Worm (Caenorhabditis elegans) whole organism, L1 larva: ENCODE data around the gene grwd-1.

ENCODE experiments used
- C04F5.9 ChIP-seq: sonication (generic microtip); optimal IDR thresholded peaks from 2 replicates; lab custom pipeline; 2016; ENCODE audit warnings: missing genetic modification characterization, missing compliant biosample characterization
- C16A3.4 ChIP-seq: fragments of 150-350 bp; optimal IDR thresholded peaks from 2 replicates; lab custom pipeline; 2014; ENCODE audit warnings: missing biosample characterization, missing genetic modification characterization
- C34B4.2 ChIP-seq: sonication (generic microtip); optimal IDR thresholded peaks from 2 replicates; lab custom pipeline; 2017; ENCODE audit warnings: mild to moderate bottlenecking, missing genetic modification characterization, missing compliant biosample characterization
- Y116A8C.19 ChIP-seq: sonication (generic microtip); optimal IDR thresholded peaks from 2 replicates; lab custom pipeline; 2016; ENCODE audit warnings: missing compliant biosample characterization, missing genetic modification characterization, borderline replicate concordance
- aly-2 ChIP-seq: fragments of 150-350 bp; optimal IDR thresholded peaks from 2 replicates; lab custom pipeline; 2014; ENCODE audit warnings: missing biosample characterization, missing genetic modification characterization
- ceh-63 ChIP-seq: fragments of 200-800 bp; sonication (Bioruptor generic); optimal IDR thresholded peaks from 2 replicates; lab custom pipeline; 2018; ENCODE audit warnings: mild to moderate bottlenecking, missing genetic modification characterization, missing compliant biosample characterization
- ceh-8 ChIP-seq: fragments of 200-800 bp; sonication (Bioruptor generic); optimal IDR thresholded peaks from 2 replicates; lab custom pipeline; 2018; ENCODE audit warnings: mild to moderate bottlenecking, missing genetic modification characterization, moderate library complexity, missing compliant biosample characterization
- ceh-90 ChIP-seq: sonication (generic microtip); optimal IDR thresholded peaks from 2 replicates; lab custom pipeline; 2016; ENCODE audit warnings: missing genetic modification characterization, missing compliant biosample characterization
- ces-1 ChIP-seq: fragments of 150-350 bp; optimal IDR thresholded peaks from 2 replicates; lab custom pipeline; 2014; ENCODE audit warnings: missing biosample characterization, missing genetic modification reagents, missing genetic modification characterization
- efl-1 ChIP-seq, 4 experiments: fragments of 150-350 bp; optimal IDR thresholded peaks in 3 of 4; peaks in 1 of 4; 1 replicate in 1 of 4; 2 replicates in 3 of 4; lab custom pipeline; 2014; ENCODE audit warnings: missing biosample characterization in 2 of 4, missing genetic modification characterization in 2 of 4, missing genetic modification reagents in 2 of 4
- efl-3 ChIP-seq: fragments of 200-800 bp; sonication (Bioruptor generic); optimal IDR thresholded peaks from 2 replicates; lab custom pipeline; 2018; ENCODE audit warnings: mild to moderate bottlenecking, missing genetic modification characterization, missing compliant biosample characterization
- egl-27 ChIP-seq, 2 experiments: fragments of 150-350 bp in 1 of 2; sonication (generic microtip); optimal IDR thresholded peaks; 3 replicates each; lab custom pipeline; 2017 to 2018; ENCODE audit warnings: missing biosample characterization in 2 of 2, missing genetic modification characterization in 2 of 2, missing genetic modification reagents in 2 of 2
- elt-2 ChIP-seq: sonication (generic microtip); optimal IDR thresholded peaks from 2 replicates; lab custom pipeline; 2016; ENCODE audit warnings: missing genetic modification characterization, mild to moderate bottlenecking, inconsistent platforms, missing compliant biosample characterization, missing genetic modification reagents
- ets-5 ChIP-seq: fragments of 200-800 bp; sonication (Bioruptor generic); IDR thresholded peaks from 2 replicates; pipeline ENCODE4 v1.3.6; 2022; ENCODE audit warnings: missing genetic modification characterization, missing compliant biosample characterization
- fkh-10 ChIP-seq: sonication (generic microtip); optimal IDR thresholded peaks from 2 replicates; lab custom pipeline; 2017; ENCODE audit warnings: missing biosample characterization, missing genetic modification reagents, missing genetic modification characterization
- fkh-4 ChIP-seq: sonication (generic microtip); optimal IDR thresholded peaks from 2 replicates; lab custom pipeline; 2016; ENCODE audit warnings: missing compliant biosample characterization, missing genetic modification characterization, borderline replicate concordance
- fkh-8 ChIP-seq: sonication (generic microtip); optimal IDR thresholded peaks from 2 replicates; lab custom pipeline; 2016; ENCODE audit warnings: mild to moderate bottlenecking, missing genetic modification characterization, missing compliant biosample characterization
- fos-1 ChIP-seq: fragments of 150-350 bp; optimal IDR thresholded peaks from 2 replicates; lab custom pipeline; 2014; ENCODE audit warnings: missing biosample characterization, missing genetic modification characterization
- grh-1 ChIP-seq: fragments of 200-800 bp; sonication (Bioruptor generic); IDR thresholded peaks from 2 replicates; pipeline ENCODE4 v1.3.6; 2022; ENCODE audit warnings: missing genetic modification reagents, missing genetic modification characterization, missing compliant biosample characterization
- hlh-17 ChIP-seq: fragments of 200-800 bp; sonication (Bioruptor generic); optimal IDR thresholded peaks from 2 replicates; lab custom pipeline; 2018; ENCODE audit warnings: missing genetic modification characterization, mild to moderate bottlenecking, missing compliant biosample characterization, moderate library complexity, borderline replicate concordance
- hlh-4 ChIP-seq: sonication (generic microtip); optimal IDR thresholded peaks from 2 replicates; lab custom pipeline; 2016; ENCODE audit warnings: mild to moderate bottlenecking, missing genetic modification characterization, missing compliant biosample characterization
- hpl-2 ChIP-seq: fragments of 150-350 bp; optimal IDR thresholded peaks from 2 replicates; lab custom pipeline; 2014; ENCODE audit warnings: missing biosample characterization, missing genetic modification reagents, missing genetic modification characterization
- lin-13 ChIP-seq: fragments of 150-350 bp; optimal IDR thresholded peaks from 2 replicates; lab custom pipeline; 2014; ENCODE audit warnings: missing biosample characterization, missing genetic modification reagents, missing genetic modification characterization
- lin-14 ChIP-seq: fragments of 200-800 bp; sonication (Bioruptor generic); optimal IDR thresholded peaks from 2 replicates; lab custom pipeline; 2018; ENCODE audit warnings: mild to moderate bottlenecking, missing genetic modification characterization, moderate library complexity, missing compliant biosample characterization
- lin-39 ChIP-seq: fragments of 150-350 bp; optimal IDR thresholded peaks from 2 replicates; lab custom pipeline; 2014; ENCODE audit warnings: missing biosample characterization, missing genetic modification reagents, missing genetic modification characterization
- mdl-1 ChIP-seq, 2 experiments: fragments of 150-350 bp; optimal IDR thresholded peaks; 2 replicates each; lab custom pipeline; 2014 to 2017; ENCODE audit warnings: missing biosample characterization in 2 of 2, missing genetic modification characterization in 2 of 2, inconsistent platforms in 1 of 2
- nhr-19 ChIP-seq: fragments of 200-800 bp; sonication (Bioruptor generic); conservative IDR thresholded peaks from 2 replicates; pipeline ENCODE4 v1.3.6; 2022; ENCODE audit warnings: missing genetic modification characterization, missing compliant biosample characterization
- nhr-20 ChIP-seq: sonication (generic microtip); optimal IDR thresholded peaks from 2 replicates; lab custom pipeline; 2016; ENCODE audit warnings: mild to moderate bottlenecking, missing genetic modification characterization, missing compliant biosample characterization
- nhr-237 ChIP-seq: fragments of 150-350 bp; optimal IDR thresholded peaks from 2 replicates; lab custom pipeline; 2014; ENCODE audit warnings: missing biosample characterization, missing genetic modification characterization
- nhr-28 ChIP-seq: fragments of 150-350 bp; optimal IDR thresholded peaks from 2 replicates; lab custom pipeline; 2014; ENCODE audit warnings: missing biosample characterization, missing genetic modification characterization
- nhr-71 ChIP-seq: sonication (generic microtip); optimal IDR thresholded peaks from 2 replicates; lab custom pipeline; 2016; ENCODE audit warnings: mild to moderate bottlenecking, missing genetic modification characterization, moderate library complexity, missing compliant biosample characterization
- nhr-76 ChIP-seq: sonication (generic microtip); optimal IDR thresholded peaks from 2 replicates; lab custom pipeline; 2017; ENCODE audit warnings: missing biosample characterization, missing genetic modification characterization
- nhr-77 ChIP-seq: fragments of 150-350 bp; optimal IDR thresholded peaks from 2 replicates; lab custom pipeline; 2014; ENCODE audit warnings: missing biosample characterization, missing genetic modification characterization
- nhr-84 ChIP-seq: sonication (generic microtip); optimal IDR thresholded peaks from 2 replicates; lab custom pipeline; 2017; ENCODE audit warnings: missing biosample characterization, missing genetic modification characterization
- nhr-85 ChIP-seq: sonication (generic microtip); peaks from one replicate; lab custom pipeline; 2016; ENCODE audit warnings: missing genetic modification characterization, inconsistent platforms, missing compliant biosample characterization
- nhr-90 ChIP-seq: sonication (generic microtip); optimal IDR thresholded peaks from 2 replicates; lab custom pipeline; 2016; ENCODE audit warnings: mild to moderate bottlenecking, missing genetic modification characterization, missing compliant biosample characterization; ENCODE audit not compliant: poor library complexity
- pqm-1 ChIP-seq: sonication (generic microtip); optimal IDR thresholded peaks from 3 replicates; lab custom pipeline; 2017; ENCODE audit warnings: missing biosample characterization, missing genetic modification characterization
- rnt-1 ChIP-seq: sonication (generic microtip); optimal IDR thresholded peaks from 2 replicates; lab custom pipeline; 2016; ENCODE audit warnings: mild to moderate bottlenecking, missing genetic modification characterization, moderate library complexity, missing compliant biosample characterization
- skn-1 ChIP-seq: fragments of 150-350 bp; optimal IDR thresholded peaks from 2 replicates; lab custom pipeline; 2014; ENCODE audit warnings: missing biosample characterization, missing genetic modification characterization
- snpc-4 ChIP-seq: fragments of 150-350 bp; optimal IDR thresholded peaks from 2 replicates; lab custom pipeline; 2014; ENCODE audit warnings: missing biosample characterization, missing genetic modification characterization
- sup-37 ChIP-seq: fragments of 200-800 bp; sonication (Bioruptor generic); optimal IDR thresholded peaks from 2 replicates; lab custom pipeline; 2018; ENCODE audit warnings: mild to moderate bottlenecking, missing genetic modification characterization, missing compliant biosample characterization
- swsn-7 ChIP-seq: sonication (generic microtip); optimal IDR thresholded peaks from 2 replicates; lab custom pipeline; 2016; ENCODE audit warnings: missing genetic modification characterization, missing compliant biosample characterization
- tbx-2 ChIP-seq: sonication (generic microtip); optimal IDR thresholded peaks from 2 replicates; lab custom pipeline; 2016; ENCODE audit warnings: missing genetic modification characterization, missing compliant biosample characterization
- tlp-1 ChIP-seq: fragments of 150-350 bp; optimal IDR thresholded peaks from 2 replicates; lab custom pipeline; 2014; ENCODE audit warnings: missing biosample characterization, missing genetic modification characterization
- unc-130 ChIP-seq: fragments of 150-350 bp; optimal IDR thresholded peaks from 2 replicates; lab custom pipeline; 2017; ENCODE audit warnings: missing biosample characterization, missing genetic modification characterization, inconsistent platforms
- unc-30 ChIP-seq: sonication (generic microtip); optimal IDR thresholded peaks from 2 replicates; lab custom pipeline; 2017; ENCODE audit warnings: missing biosample characterization, missing genetic modification characterization
- unc-62 ChIP-seq: fragments of 150-350 bp; optimal IDR thresholded peaks from 2 replicates; lab custom pipeline; 2014; ENCODE audit warnings: missing biosample characterization, missing genetic modification reagents, missing genetic modification characterization
- unc-86 ChIP-seq: sonication (generic microtip); optimal IDR thresholded peaks from 2 replicates; lab custom pipeline; 2016; ENCODE audit warnings: missing genetic modification characterization, missing compliant biosample characterization
- unc-98 ChIP-seq: fragments of 200-800 bp; sonication (Bioruptor generic); IDR thresholded peaks from 2 replicates; pipeline ENCODE4 v1.3.6; 2022; ENCODE audit warnings: missing genetic modification characterization, missing compliant biosample characterization
- zip-4 ChIP-seq: fragments of 200-800 bp; sonication (Bioruptor generic); optimal IDR thresholded peaks from 2 replicates; lab custom pipeline; 2018; ENCODE audit warnings: mild to moderate bottlenecking, missing genetic modification characterization, moderate library complexity, missing compliant biosample characterization
- ztf-11 ChIP-seq, 2 experiments: sonication (generic microtip); optimal IDR thresholded peaks; 2 replicates each; lab custom pipeline; 2016 to 2017; ENCODE audit warnings: missing genetic modification characterization in 2 of 2, missing biosample characterization in 1 of 2, missing compliant biosample characterization in 1 of 2
- ztf-4 ChIP-seq: fragments of 150-350 bp; optimal IDR thresholded peaks from 2 replicates; lab custom pipeline; 2014; ENCODE audit warnings: missing biosample characterization, missing genetic modification characterization

Gene grwd-1

DNA sequence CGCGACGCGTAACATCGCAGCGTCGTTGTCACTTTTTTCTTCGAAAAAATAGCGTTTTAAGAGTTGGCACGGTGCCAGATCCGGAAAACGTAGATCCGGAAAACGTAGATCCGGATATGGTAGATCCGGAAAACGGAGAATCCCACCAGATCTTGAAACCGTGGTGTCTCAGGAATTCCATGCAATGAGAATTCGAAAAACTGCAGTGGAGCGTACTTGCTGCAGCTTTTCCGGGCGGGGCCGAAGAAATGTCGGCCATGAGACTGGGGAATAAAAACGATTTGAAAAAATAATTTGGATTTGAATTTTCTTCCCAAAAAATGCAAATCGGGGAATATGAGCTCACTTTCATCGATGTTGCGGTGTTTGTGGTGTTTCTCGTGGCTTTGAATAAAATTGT is 19.2 kb downstream of the grwd-1 start, which contains the start of gene K10D2.5 (continued):
- peak; percentile 50 for TF ChIP-seq zip-4 (GFP tag; lab: Kevin White, UChicago)
- TF ChIP-seq nhr-237 (tag; lab: Kevin White, UChicago): peak; percentile 76
- peak in 1 of 2 experiments; percentile 78 for TF ChIP-seq mdl-1 (tag; optimal IDR thresholded peaks at IDR 0.05; lab: Kevin White, UChicago)
- TF ChIP-seq Y116A8C.19 (tag; lab: Kevin White, UChicago): peak; percentile 84
- no peak for TF ChIP-seq nhr-76 (tag; lab: Kevin White, UChicago)
- peak; percentile 65 for TF ChIP-seq fkh-10 (GFP tag; lab: Kevin White, UChicago)
- TF ChIP-seq ceh-8: peak; percentile 50
- TF ChIP-seq nhr-71 (tag; lab: Kevin White, UChicago): peak; percentile 97
- peak; percentile 96 for TF ChIP-seq tbx-2 (tag; lab: Kevin White, UChicago)
- TF ChIP-seq skn-1: peak; percentile 84
- TF ChIP-seq unc-130 (tag; lab: Kevin White, UChicago): peak; percentile 90
- TF ChIP-seq fkh-8 (tag; lab: Kevin White, UChicago): peak; percentile 97
- TF ChIP-seq fkh-4: peak; percentile 92
- peak; percentile 92 for TF ChIP-seq swsn-7
- peak; percentile 95 for TF ChIP-seq ceh-63
- TF ChIP-seq C04F5.9 (tag; lab: Kevin White, UChicago): peak; percentile 94
- TF ChIP-seq hlh-4 (tag; lab: Kevin White, UChicago): no peak
- TF ChIP-seq ceh-90 (tag; lab: Kevin White, UChicago): peak; percentile 94
- no peak for TF ChIP-seq unc-62
- TF ChIP-seq tlp-1 (tag; lab: Kevin White, UChicago): no peak
- no peak for TF ChIP-seq ces-1
- TF ChIP-seq egl-27 (tag; optimal IDR thresholded peaks at IDR 0.05; lab: Kevin White, UChicago): peak in 1 of 2 experiments; percentile 14
- TF ChIP-seq ztf-4 (tag; lab: Kevin White, UChicago): peak; percentile 47
- no peak for TF ChIP-seq efl-3 (GFP tag; lab: Kevin White, UChicago)
- peak; percentile 89 for TF ChIP-seq nhr-77
- peak; percentile 72 for TF ChIP-seq sup-37
- TF ChIP-seq nhr-19 (GFP tag; lab: Robert Waterston, UW): peak; percentile 95
- TF ChIP-seq elt-2 (tag; lab: Kevin White, UChicago): peak; percentile 51
- peak; percentile 56 for TF ChIP-seq hlh-17 (GFP tag; lab: Kevin White, UChicago)
- TF ChIP-seq C16A3.4 (tag; lab: Kevin White, UChicago): peak; percentile 94
- no peak for TF ChIP-seq nhr-84 (tag; lab: Kevin White, UChicago)
- peak; percentile 94 for TF ChIP-seq lin-14 (GFP tag; lab: Kevin White, UChicago)
- no peak for TF ChIP-seq pqm-1 (tag; lab: Kevin White, UChicago)
- peak; percentile 92 to 94 for TF ChIP-seq efl-1 (optimal IDR thresholded peaks at IDR 0.05; lab: Kevin White, UChicago)
- TF ChIP-seq efl-1 (GFP tag; optimal IDR thresholded peaks at IDR 0.05 in 1 of 2; lab: Kevin White, UChicago): peak; percentile 87 to 98
- peak in 1 of 2 experiments; percentile 99 for TF ChIP-seq ztf-11 (tag; optimal IDR thresholded peaks at IDR 0.05; lab: Kevin White, UChicago)
- peak; percentile 100 for TF ChIP-seq rnt-1 (tag; lab: Kevin White, UChicago)
- peak; percentile 82 for TF ChIP-seq fos-1 (tag; lab: Kevin White, UChicago)
- peak; percentile 83 for TF ChIP-seq hpl-2 (GFP tag; lab: Kevin White, UChicago)
- peak; percentile 91 for TF ChIP-seq unc-86 (tag; lab: Kevin White, UChicago)
- no peak for TF ChIP-seq nhr-28
- peak; percentile 98 for TF ChIP-seq unc-98 (GFP tag; lab: Robert Waterston, UW)
- TF ChIP-seq grh-1: peak; percentile 83
- TF ChIP-seq nhr-90: peak; percentile 96
- TF ChIP-seq nhr-20 (tag; lab: Kevin White, UChicago): peak; percentile 94
- TF ChIP-seq ets-5 (GFP tag; lab: Robert Waterston, UW): no peak
- no peak for TF ChIP-seq unc-30 (tag; lab: Kevin White, UChicago)
- peak; percentile 95 for TF ChIP-seq lin-13 (GFP tag; lab: Kevin White, UChicago)
- TF ChIP-seq snpc-4 (tag; lab: Kevin White, UChicago): peak; percentile 84
- peak; percentile 95 for TF ChIP-seq nhr-85 (tag; lab: Kevin White, UChicago)
- TF ChIP-seq aly-2 (tag; lab: Kevin White, UChicago): peak; percentile 65
- TF ChIP-seq lin-39: peak; percentile 71
- no peak for TF ChIP-seq C34B4.2
